Fruit fly (Drosophila melanogaster) S2 (cell line): ENCODE results near the gene Polr1B.

Experiments
- CG8478 ChIP-seq: fragments of >200 bp; optimal IDR thresholded peaks from 2 replicates; lab custom pipeline; 2018
- CTCF ChIP-seq, 2 experiments: fragments of >200 bp; optimal IDR thresholded peaks; 2 replicates each; lab custom pipeline; 2018

dm6 chr2L:431629-431984, 27.5 kb downstream of the Polr1B start:
- no peak for TF ChIP-seq CG8478 (lab: Kevin White, UChicago)
- TF ChIP-seq CTCF (optimal IDR thresholded peaks at IDR 0.05; lab: Kevin White, UChicago): no peak
